Worm (Caenorhabditis elegans) whole organism, late embryonic: ENCODE data around the gene ncx-6.

ENCODE experiments used
- F13H6.1 ChIP-seq: sonication (generic microtip); optimal IDR thresholded peaks from 2 replicates; lab custom pipeline; 2016; ENCODE audit warnings: missing genetic modification characterization, missing compliant biosample characterization
- ama-1 ChIP-seq: fragments of 150-350 bp; optimal IDR thresholded peaks from 2 replicates; lab custom pipeline; 2014
- ceh-22 ChIP-seq: sonication (generic microtip); optimal IDR thresholded peaks from 2 replicates; lab custom pipeline; 2017; ENCODE audit warnings: missing biosample characterization, missing genetic modification characterization
- dve-1 ChIP-seq: sonication (generic microtip); optimal IDR thresholded peaks from 2 replicates; lab custom pipeline; 2017; ENCODE audit warnings: antibody characterized with exemption, mild to moderate bottlenecking, missing genetic modification characterization, missing compliant biosample characterization
- ets-4 ChIP-seq: sonication (generic microtip); optimal IDR thresholded peaks from 2 replicates; lab custom pipeline; 2016; ENCODE audit warnings: missing genetic modification characterization, missing compliant biosample characterization
- fkh-10 ChIP-seq: fragments of 150-350 bp; optimal IDR thresholded peaks from 2 replicates; lab custom pipeline; 2014; ENCODE audit warnings: missing biosample characterization, missing genetic modification reagents, missing genetic modification characterization
- pha-4 ChIP-seq: fragments of 150-350 bp; optimal IDR thresholded peaks from 2 replicates; lab custom pipeline; 2018; ENCODE audit warnings: missing biosample characterization, missing genetic modification reagents, missing genetic modification characterization

- TF ChIP-seq ama-1 (lab: Kevin White, UChicago) (no peak), pha-4 (tag; lab: Kevin White, UChicago) (no peak), dve-1 (no peak), F13H6.1 (tag; lab: Kevin White, UChicago) (no peak), ets-4 (tag; lab: Kevin White, UChicago) (no peak), fkh-10 (GFP tag; lab: Kevin White, UChicago) (no peak), ceh-22 (no peak)
Observed at ce11 chrIII:9730407-9730806, 16.7 kb upstream of the ncx-6 start.
